Fruit fly (Drosophila melanogaster) Kc167 (cell line): ENCODE results near the gene CG34297.

Experiments used
- Myc ChIP-seq: fragments of >200 bp; optimal IDR thresholded peaks from 2 replicates; lab custom pipeline; 2017; ENCODE audit warnings: missing external identifiers
- h ChIP-seq: fragments of >200 bp; optimal IDR thresholded peaks from 3 replicates; lab custom pipeline; 2018; ENCODE audit warnings: missing external identifiers
- psq ChIP-seq: fragments of >200 bp; optimal IDR thresholded peaks from 2 replicates; lab custom pipeline; 2017; ENCODE audit warnings: missing external identifiers

DNA sequence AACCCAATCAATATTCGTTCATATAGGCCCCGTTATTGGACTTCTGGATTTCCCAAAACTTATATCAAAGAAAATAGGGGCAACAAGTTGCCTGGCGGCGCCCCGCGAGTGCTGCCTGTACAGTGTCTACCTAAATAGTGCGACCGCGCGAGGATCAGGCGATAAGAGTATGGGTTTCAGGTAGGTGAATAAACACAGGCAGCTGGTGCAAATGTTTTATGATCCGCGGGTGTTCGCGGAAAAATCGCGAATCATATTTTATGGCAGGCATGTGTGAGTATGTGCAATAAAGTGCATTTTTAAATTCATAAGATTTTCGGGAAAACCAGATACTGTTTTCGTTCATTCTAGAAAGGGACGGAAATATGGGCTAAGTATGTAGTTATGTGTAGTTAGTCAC lies 7.6 kb upstream of the CG34297 start:
- TF ChIP-seq h (lab: Kevin White, UChicago) (no peak), psq (no peak), Myc (lab: Kevin White, UChicago) (no peak)
